Fruit fly (Drosophila melanogaster) whole organism, embryonic: ENCODE data around the gene CG15927.

Experiments used
- Ada2b ChIP-seq: fragments of 200-800 bp; sonication (Bioruptor generic); IDR thresholded peaks from 2 replicates; pipeline ENCODE4 v1.3.6; 2022; ENCODE audit warnings: missing biosample characterization, missing genetic modification characterization
- Adf1 ChIP-seq: fragments of 200-800 bp; sonication (Bioruptor generic); IDR thresholded peaks from 2 replicates; pipeline ENCODE4 v1.3.6; 2022; ENCODE audit warnings: missing biosample characterization, missing genetic modification characterization
- Antp ChIP-seq: fragments of 200-800 bp; sonication (Bioruptor generic); optimal IDR thresholded peaks from 3 replicates; lab custom pipeline; 2016; ENCODE audit warnings: missing biosample characterization, missing genetic modification characterization
- CG10321 ChIP-seq: fragments of 200-800 bp; sonication (Bioruptor generic); IDR thresholded peaks from 2 replicates; pipeline ENCODE4 v1.3.6; 2022; ENCODE audit warnings: missing biosample characterization, missing genetic modification characterization
- CG10366 ChIP-seq: fragments of 200-800 bp; sonication (Bioruptor generic); IDR thresholded peaks from 2 replicates; pipeline ENCODE4 v1.3.6; 2022; ENCODE audit warnings: missing biosample characterization, missing genetic modification characterization
- CG10543 ChIP-seq: fragments of 200-800 bp; sonication (Bioruptor generic); optimal IDR thresholded peaks from 3 replicates; lab custom pipeline; 2017; ENCODE audit warnings: missing biosample characterization, mild to moderate bottlenecking, missing genetic modification characterization, moderate library complexity
- CG11398 ChIP-seq: fragments of 200-800 bp; sonication (Bioruptor generic); optimal IDR thresholded peaks from 2 replicates; lab custom pipeline; 2016; ENCODE audit warnings: missing biosample characterization, missing genetic modification characterization
- CG11456 ChIP-seq: fragments of 200-800 bp; sonication (Bioruptor generic); IDR thresholded peaks from 3 replicates; pipeline ENCODE4 v1.3.6; 2022; ENCODE audit warnings: missing biosample characterization, missing genetic modification characterization
- CG11696 ChIP-seq: fragments of 200-800 bp; sonication (Bioruptor generic); IDR thresholded peaks from 2 replicates; pipeline ENCODE4 v1.3.6; 2022; ENCODE audit warnings: missing biosample characterization, missing genetic modification characterization
- CG1233 ChIP-seq: fragments of 200-800 bp; sonication (Bioruptor generic); optimal IDR thresholded peaks from 4 replicates; lab custom pipeline; 2018; ENCODE audit warnings: missing biosample characterization, mild to moderate bottlenecking, missing genetic modification characterization
- CG13775 ChIP-seq: fragments of 200-800 bp; sonication (Bioruptor generic); optimal IDR thresholded peaks from 3 replicates; lab custom pipeline; 2017; ENCODE audit warnings: missing biosample characterization, mild to moderate bottlenecking, missing genetic modification characterization
- CG14050 ChIP-seq: fragments of 200-800 bp; sonication (Bioruptor generic); IDR thresholded peaks from 3 replicates; pipeline ENCODE4 v1.3.6; 2022; ENCODE audit warnings: missing biosample characterization, missing genetic modification characterization
- CG1529 ChIP-seq: fragments of 200-800 bp; sonication (Bioruptor generic); optimal IDR thresholded peaks from 3 replicates; lab custom pipeline; 2018; ENCODE audit warnings: missing biosample characterization, missing genetic modification characterization
- CG17612 ChIP-seq: fragments of 200-800 bp; sonication (Bioruptor generic); IDR thresholded peaks from 2 replicates; pipeline ENCODE4 v1.3.6; 2022; ENCODE audit warnings: missing biosample characterization, missing genetic modification characterization
- CG17829 ChIP-seq: fragments of 200-800 bp; optimal IDR thresholded peaks from 2 replicates; lab custom pipeline; 2019; ENCODE audit warnings: missing biosample characterization, mild to moderate bottlenecking, missing genetic modification characterization, moderate library complexity
- CG17912 ChIP-seq: fragments of 200-800 bp; sonication (Bioruptor generic); optimal IDR thresholded peaks from 2 replicates; lab custom pipeline; 2018; ENCODE audit warnings: missing biosample characterization, mild to moderate bottlenecking, missing genetic modification characterization
- CG2199 ChIP-seq: fragments of 200-800 bp; sonication (Bioruptor generic); IDR thresholded peaks from 3 replicates; pipeline ENCODE4 v1.3.6; 2022; ENCODE audit warnings: missing biosample characterization, missing genetic modification characterization
- CG30431 ChIP-seq: fragments of 200-800 bp; sonication (Bioruptor generic); optimal IDR thresholded peaks from 2 replicates; lab custom pipeline; 2017; ENCODE audit warnings: missing biosample characterization, missing genetic modification characterization
- CG31224 ChIP-seq: fragments of 200-800 bp; sonication (Bioruptor generic); IDR thresholded peaks from 2 replicates; pipeline ENCODE4 v1.3.6; 2022; ENCODE audit warnings: missing biosample characterization, missing genetic modification characterization
- CG31365 ChIP-seq: fragments of 200-800 bp; sonication (Bioruptor generic); optimal IDR thresholded peaks from 2 replicates; lab custom pipeline; 2018; ENCODE audit warnings: missing biosample characterization, mild to moderate bottlenecking, missing genetic modification characterization
- CG3407 ChIP-seq: fragments of 200-800 bp; sonication (Bioruptor generic); optimal IDR thresholded peaks from 2 replicates; lab custom pipeline; 2018; ENCODE audit warnings: missing biosample characterization, mild to moderate bottlenecking, missing genetic modification characterization
- CG34376 ChIP-seq: fragments of 200-800 bp; sonication (Bioruptor generic); optimal IDR thresholded peaks from 2 replicates; lab custom pipeline; 2018; ENCODE audit warnings: missing biosample characterization, mild to moderate bottlenecking, missing genetic modification characterization
- CG34422 ChIP-seq: fragments of 200-800 bp; sonication (Bioruptor generic); IDR thresholded peaks from 3 replicates; pipeline ENCODE4 v1.3.6; 2022; ENCODE audit warnings: missing biosample characterization, missing genetic modification characterization
- CG42726 ChIP-seq: fragments of 200-800 bp; sonication (Bioruptor generic); IDR thresholded peaks from 2 replicates; pipeline ENCODE4 v1.3.6; 2022; ENCODE audit warnings: missing biosample characterization, missing genetic modification characterization; ENCODE audit not compliant: partially characterized antibody
- CG4707 ChIP-seq: fragments of 200-800 bp; sonication (Bioruptor generic); optimal IDR thresholded peaks from 2 replicates; lab custom pipeline; 2018; ENCODE audit warnings: missing biosample characterization, mild to moderate bottlenecking, missing genetic modification characterization, moderate library complexity
- CG4730 ChIP-seq: fragments of 200-800 bp; sonication (Bioruptor generic); IDR thresholded peaks from 2 replicates; pipeline ENCODE4 v1.3.6; 2022; ENCODE audit warnings: missing biosample characterization, missing genetic modification characterization
- CG6272 ChIP-seq: fragments of 200-800 bp; sonication (Bioruptor generic); IDR thresholded peaks from 2 replicates; pipeline ENCODE4 v1.3.6; 2022; ENCODE audit warnings: missing biosample characterization, missing genetic modification characterization
- CG7928 ChIP-seq: fragments of 200-800 bp; sonication (Bioruptor generic); optimal IDR thresholded peaks from 2 replicates; lab custom pipeline; 2017; ENCODE audit warnings: missing biosample characterization, mild to moderate bottlenecking, missing genetic modification characterization
- CG9437 ChIP-seq: fragments of 200-800 bp; sonication (Bioruptor generic); optimal IDR thresholded peaks from 2 replicates; lab custom pipeline; 2018; ENCODE audit warnings: missing biosample characterization, mild to moderate bottlenecking, missing genetic modification characterization
- Fer1 ChIP-seq: fragments of 200-800 bp; sonication (Bioruptor generic); optimal IDR thresholded peaks from 2 replicates; lab custom pipeline; 2017; ENCODE audit warnings: missing biosample characterization, mild to moderate bottlenecking, missing genetic modification characterization
- Lim3 ChIP-seq: fragments of 200-800 bp; sonication (Bioruptor generic); IDR thresholded peaks from 2 replicates; pipeline ENCODE4 v1.3.6; 2022; ENCODE audit warnings: missing biosample characterization, missing genetic modification characterization
- Poxn ChIP-seq: fragments of 200-800 bp; sonication (Bioruptor generic); IDR thresholded peaks from 2 replicates; pipeline ENCODE4 v1.3.6; 2022; ENCODE audit warnings: missing biosample characterization, missing genetic modification characterization
- Scr ChIP-seq: fragments of 200-800 bp; sonication (Bioruptor generic); IDR thresholded peaks from 2 replicates; pipeline ENCODE4 v1.3.6; 2022; ENCODE audit warnings: missing biosample characterization, missing genetic modification characterization; ENCODE audit not compliant: partially characterized antibody
- chinmo ChIP-seq: fragments of 200-800 bp; sonication (Bioruptor generic); IDR thresholded peaks from 4 replicates; pipeline ENCODE4 v1.3.6; 2022; ENCODE audit warnings: missing biosample characterization, missing genetic modification characterization; ENCODE audit not compliant: partially characterized antibody
- dati ChIP-seq: fragments of 200-800 bp; sonication (Bioruptor generic); IDR thresholded peaks from 2 replicates; pipeline ENCODE4 v1.3.6; 2022; ENCODE audit warnings: missing biosample characterization, missing genetic modification characterization
- fd64A ChIP-seq: fragments of 200-800 bp; sonication (Bioruptor generic); optimal IDR thresholded peaks from 3 replicates; lab custom pipeline; 2018; ENCODE audit warnings: missing biosample characterization, mild to moderate bottlenecking, missing genetic modification characterization
- gcm ChIP-seq: fragments of 200-800 bp; sonication (Bioruptor generic); optimal IDR thresholded peaks from 2 replicates; lab custom pipeline; 2019; ENCODE audit warnings: missing biosample characterization, mild to moderate bottlenecking, missing genetic modification characterization, moderate library complexity
- grau ChIP-seq: fragments of 200-800 bp; optimal IDR thresholded peaks from 3 replicates; lab custom pipeline; 2019; ENCODE audit warnings: missing biosample characterization, mild to moderate bottlenecking, missing genetic modification characterization, moderate library complexity
- gro ChIP-seq: fragments of 200-800 bp; sonication (Bioruptor generic); optimal IDR thresholded peaks from 2 replicates; lab custom pipeline; 2016; ENCODE audit warnings: missing biosample characterization, missing genetic modification characterization
- ham ChIP-seq: fragments of 200-800 bp; sonication (Bioruptor generic); IDR thresholded peaks from 2 replicates; pipeline ENCODE4 v1.3.6; 2022; ENCODE audit warnings: missing biosample characterization, missing genetic modification characterization
- kah ChIP-seq: fragments of 200-800 bp; sonication (Bioruptor generic); optimal IDR thresholded peaks from 2 replicates; lab custom pipeline; 2018; ENCODE audit warnings: missing biosample characterization, mild to moderate bottlenecking, missing genetic modification characterization
- knrl ChIP-seq: fragments of 200-800 bp; sonication (Bioruptor generic); IDR thresholded peaks from 3 replicates; pipeline ENCODE4 v1.3.6; 2022; ENCODE audit warnings: missing biosample characterization, missing genetic modification characterization; ENCODE audit not compliant: partially characterized antibody
- lbe ChIP-seq: fragments of 200-800 bp; sonication (Bioruptor generic); optimal IDR thresholded peaks from 2 replicates; lab custom pipeline; 2016; ENCODE audit warnings: missing biosample characterization, mild to moderate bottlenecking, missing genetic modification characterization
- lilli ChIP-seq: fragments of 200-800 bp; sonication (Bioruptor generic); optimal IDR thresholded peaks from 3 replicates; lab custom pipeline; 2016; ENCODE audit warnings: missing biosample characterization, missing genetic modification characterization
- lmd ChIP-seq: fragments of 200-800 bp; sonication (Bioruptor generic); IDR thresholded peaks from 2 replicates; pipeline ENCODE4 v1.3.6; 2022; ENCODE audit warnings: missing biosample characterization, missing genetic modification characterization
- odd ChIP-seq: fragments of 200-800 bp; sonication (Bioruptor generic); optimal IDR thresholded peaks from 2 replicates; lab custom pipeline; 2017; ENCODE audit warnings: missing biosample characterization, mild to moderate bottlenecking, missing genetic modification characterization
- run ChIP-seq: fragments of 200-800 bp; sonication (Bioruptor generic); optimal IDR thresholded peaks from 3 replicates; lab custom pipeline; 2018; ENCODE audit warnings: missing biosample characterization, mild to moderate bottlenecking, missing genetic modification characterization
- salm ChIP-seq: fragments of 200-800 bp; sonication (Bioruptor generic); optimal IDR thresholded peaks from 2 replicates; lab custom pipeline; 2018; ENCODE audit warnings: missing biosample characterization, mild to moderate bottlenecking, missing genetic modification characterization
- sd ChIP-seq: fragments of 200-800 bp; sonication (Bioruptor generic); optimal IDR thresholded peaks from 3 replicates; lab custom pipeline; 2018; ENCODE audit warnings: missing biosample characterization, mild to moderate bottlenecking, missing genetic modification characterization, moderate library complexity
- vfl ChIP-seq: fragments of 200-800 bp; sonication (Bioruptor generic); optimal IDR thresholded peaks from 2 replicates; lab custom pipeline; 2016; ENCODE audit warnings: missing biosample characterization, missing genetic modification characterization
- wdn ChIP-seq: fragments of 200-800 bp; sonication (Bioruptor generic); IDR thresholded peaks from 2 replicates; pipeline ENCODE4 v1.3.6; 2022; ENCODE audit warnings: missing biosample characterization, missing genetic modification characterization
- zf30C ChIP-seq: fragments of 200-800 bp; sonication (Bioruptor generic); optimal IDR thresholded peaks from 3 replicates; lab custom pipeline; 2018; ENCODE audit warnings: missing biosample characterization, mild to moderate bottlenecking, missing genetic modification characterization
- zfh2 ChIP-seq: fragments of 200-800 bp; sonication (Bioruptor generic); optimal IDR thresholded peaks from 2 replicates; lab custom pipeline; 2016; ENCODE audit warnings: missing biosample characterization, missing genetic modification characterization

Gene CG15927

dm6 chrX:12473953-12474468 lies 19.5 kb downstream of the CG15927 start (continued):
- TF ChIP-seq CG30431, result peak; percentile 42
- TF ChIP-seq gro (GFP tag; lab: Kevin White, UChicago), result peak; percentile 47
- TF ChIP-seq CG10321, result no peak
- TF ChIP-seq CG13775 (GFP tag; lab: Kevin White, UChicago), result peak; percentile 70
- TF ChIP-seq Adf1, result peak; percentile 31; the same call in 1 of the 2 replicates
- no peak for TF ChIP-seq CG17912
- TF ChIP-seq CG11456 (GFP tag; lab: Robert Waterston, UW), result 0 out of 3 replicates have a peak, but pooled peaks have one; percentile 23
- peak; percentile 81 for TF ChIP-seq sd
- TF ChIP-seq run (tag; lab: Kevin White, UChicago), result peak; percentile 73
- peak; percentile 86 for TF ChIP-seq Fer1
- TF ChIP-seq CG31224, result peak; percentile 69
- no peak for TF ChIP-seq CG11398
- no peak for TF ChIP-seq knrl (GFP tag; lab: Robert Waterston, UW)
- peak; percentile 56 for TF ChIP-seq CG4730 (GFP tag; lab: Robert Waterston, UW)
- TF ChIP-seq CG42726, result no peak
- TF ChIP-seq CG17612, result peak; percentile 36; the same call in 1 of the 2 replicates
- peak; percentile 78 for TF ChIP-seq lmd (GFP tag; lab: Robert Waterston, UW)
- TF ChIP-seq wdn (GFP tag; lab: Robert Waterston, UW), result no peak
- peak; percentile 99 for TF ChIP-seq grau (tag; lab: Kevin White, UChicago)
- TF ChIP-seq CG3407 (GFP tag; lab: Kevin White, UChicago), result peak; percentile 36
- peak; percentile 64 for TF ChIP-seq CG10366 (GFP tag; lab: Robert Waterston, UW)
- peak; percentile 21 for TF ChIP-seq Antp (GFP tag; lab: Kevin White, UChicago)
- peak; percentile 74 for TF ChIP-seq CG9437 (GFP tag; lab: Kevin White, UChicago)
- TF ChIP-seq ham, result no peak
- TF ChIP-seq CG1529 (GFP tag; lab: Kevin White, UChicago), result peak; percentile 48
- no peak for TF ChIP-seq Scr
- peak; percentile 32 for TF ChIP-seq fd64A (GFP tag; lab: Kevin White, UChicago)
- TF ChIP-seq CG4707, result no peak
- peak; percentile 41; the same call in 2 of the 3 replicates for TF ChIP-seq CG34422 (GFP tag; lab: Robert Waterston, UW)
- TF ChIP-seq CG31365, result no peak
- peak; percentile 78 for TF ChIP-seq CG34376
- TF ChIP-seq Lim3 (GFP tag; lab: Robert Waterston, UW), result no peak
- TF ChIP-seq vfl (GFP tag; lab: Kevin White, UChicago), result no peak
- peak; percentile 62 for TF ChIP-seq CG6272 (GFP tag; lab: Robert Waterston, UW)
- 0 out of 2 replicates have a peak, but pooled peaks have one; percentile 35 for TF ChIP-seq CG11696 (GFP tag; lab: Robert Waterston, UW)
- peak; percentile 19 for TF ChIP-seq lbe
- peak; percentile 76 for TF ChIP-seq CG1233 (GFP tag; lab: Kevin White, UChicago)
- no peak for TF ChIP-seq CG2199

- no peak for TF ChIP-seq CG17912
- no peak for TF ChIP-seq zfh2 (GFP tag; lab: Kevin White, UChicago)
- no peak for TF ChIP-seq Poxn
- TF ChIP-seq CG14050 (GFP tag; lab: Robert Waterston, UW), result no peak
- no peak for TF ChIP-seq odd (GFP tag; lab: Kevin White, UChicago)
- peak; percentile 22 for TF ChIP-seq CG10543
- no peak for TF ChIP-seq CG11398
- no peak for TF ChIP-seq CG7928 (GFP tag; lab: Kevin White, UChicago)
- TF ChIP-seq zf30C (GFP tag; lab: Kevin White, UChicago), result no peak
- TF ChIP-seq lilli, result peak; percentile 26
- no peak for TF ChIP-seq dati (GFP tag; lab: Robert Waterston, UW)
- peak; percentile 19 for TF ChIP-seq CG17829
- no peak for TF ChIP-seq Ada2b (GFP tag; lab: Robert Waterston, UW)
- no peak for TF ChIP-seq CG34422 (GFP tag; lab: Robert Waterston, UW)
- no peak for TF ChIP-seq kah
- TF ChIP-seq gcm (GFP tag; lab: Kevin White, UChicago), result no peak
- no peak for TF ChIP-seq salm (tag; lab: Kevin White, UChicago)
- peak; percentile 61; the same call in 1 of the 4 replicates for TF ChIP-seq chinmo (GFP tag; lab: Robert Waterston, UW)
Measured at dm6 chrX:12480282-12480681, 25.8 kb downstream of the CG15927 start.
